Worm (Caenorhabditis elegans) whole organism, young adult: ENCODE measurements around the gene D2096.13.

Source experiments
- F55B11.4 ChIP-seq: sonication (generic microtip); optimal IDR thresholded peaks from 2 replicates; lab custom pipeline; 2016; ENCODE audit warnings: missing compliant biosample characterization, missing genetic modification characterization, borderline replicate concordance; ENCODE audit not compliant: insufficient read depth
- Y53F4B.3 ChIP-seq: fragments of 200-800 bp; sonication (Bioruptor generic); IDR thresholded peaks from 2 replicates; pipeline ENCODE4 v1.3.6; 2022; ENCODE audit warnings: missing genetic modification reagents, missing genetic modification characterization, missing compliant biosample characterization
- ceh-58 ChIP-seq: fragments of 200-800 bp; sonication (Bioruptor generic); IDR thresholded peaks from 2 replicates; pipeline ENCODE4 v1.3.6; 2022; ENCODE audit warnings: missing genetic modification characterization, missing compliant biosample characterization
- ceh-79 ChIP-seq: sonication (generic microtip); optimal IDR thresholded peaks from 2 replicates; lab custom pipeline; 2017; ENCODE audit warnings: mild to moderate bottlenecking, missing genetic modification characterization, missing compliant biosample characterization
- chd-7 ChIP-seq: sonication (generic microtip); optimal IDR thresholded peaks from 2 replicates; lab custom pipeline; 2016; ENCODE audit warnings: mild to moderate bottlenecking, missing genetic modification characterization, moderate library complexity, missing compliant biosample characterization
- dpff-1 ChIP-seq: sonication (generic microtip); optimal IDR thresholded peaks from 2 replicates; lab custom pipeline; 2017; ENCODE audit warnings: mild to moderate bottlenecking, missing genetic modification characterization, missing compliant biosample characterization
- egrh-3 ChIP-seq: fragments of 200-800 bp; sonication (Bioruptor generic); IDR thresholded peaks from 2 replicates; pipeline ENCODE4 v1.3.6; 2022; ENCODE audit warnings: missing genetic modification reagents, missing genetic modification characterization, missing compliant biosample characterization
- ekl-4 ChIP-seq: fragments of 200-800 bp; sonication (Bioruptor generic); IDR thresholded peaks from 2 replicates; pipeline ENCODE4 v1.3.6; 2022; ENCODE audit warnings: missing genetic modification reagents, missing genetic modification characterization, missing compliant biosample characterization
- gei-17 ChIP-seq: fragments of 200-800 bp; sonication (Bioruptor generic); optimal IDR thresholded peaks from 2 replicates; lab custom pipeline; 2018; ENCODE audit warnings: mild to moderate bottlenecking, missing genetic modification characterization, missing compliant biosample characterization
- him-1 ChIP-seq: sonication (generic microtip); optimal IDR thresholded peaks from 2 replicates; lab custom pipeline; 2016; ENCODE audit warnings: missing genotype, missing genetic modification reagents, missing genetic modification characterization, missing compliant biosample characterization
- hmg-1.2 ChIP-seq: fragments of 200-800 bp; sonication (Bioruptor generic); IDR thresholded peaks from 2 replicates; pipeline ENCODE4 v1.3.6; 2022; ENCODE audit warnings: missing genetic modification reagents, missing genetic modification characterization, missing compliant biosample characterization
- lag-1 ChIP-seq: fragments of 200-800 bp; sonication (Bioruptor generic); IDR thresholded peaks from 2 replicates; pipeline ENCODE4 v1.3.6; 2022; ENCODE audit warnings: missing genetic modification reagents, missing genetic modification characterization, missing compliant biosample characterization
- lsy-27 ChIP-seq: sonication (generic microtip); optimal IDR thresholded peaks from 2 replicates; lab custom pipeline; 2017; ENCODE audit warnings: missing genetic modification characterization, mild to moderate bottlenecking, missing compliant biosample characterization, antibody characterized with exemption, missing genotype, borderline replicate concordance; ENCODE audit not compliant: insufficient read depth
- madf-10 ChIP-seq: sonication (generic microtip); optimal IDR thresholded peaks from 2 replicates; lab custom pipeline; 2016; ENCODE audit warnings: mild to moderate bottlenecking, missing genetic modification characterization, missing compliant biosample characterization
- madf-3 ChIP-seq: fragments of 200-800 bp; sonication (Bioruptor generic); IDR thresholded peaks from 2 replicates; pipeline ENCODE4 v1.3.6; 2022; ENCODE audit warnings: missing genetic modification reagents, missing genetic modification characterization, missing compliant biosample characterization
- madf-6 ChIP-seq: fragments of 200-800 bp; sonication (Bioruptor generic); IDR thresholded peaks from 2 replicates; pipeline ENCODE4 v1.3.6; 2022; ENCODE audit warnings: missing genetic modification reagents, missing genetic modification characterization, missing compliant biosample characterization
- mel-28 ChIP-seq: sonication (generic microtip); optimal IDR thresholded peaks from 2 replicates; lab custom pipeline; 2016; ENCODE audit warnings: borderline replicate concordance, mild to moderate bottlenecking, missing genetic modification characterization, missing compliant biosample characterization
- nfyb-1 ChIP-seq: fragments of 200-800 bp; sonication (Bioruptor generic); IDR thresholded peaks from 2 replicates; pipeline ENCODE4 v1.3.6; 2022; ENCODE audit warnings: missing genetic modification reagents, missing genetic modification characterization, missing compliant biosample characterization
- nhr-120 ChIP-seq: fragments of 200-800 bp; sonication (Bioruptor generic); IDR thresholded peaks from 2 replicates; pipeline ENCODE4 v1.3.6; 2022; ENCODE audit warnings: missing genetic modification characterization, missing compliant biosample characterization
- nhr-80 ChIP-seq: sonication (generic microtip); optimal IDR thresholded peaks from 2 replicates; lab custom pipeline; 2016; ENCODE audit warnings: missing genetic modification characterization, missing compliant biosample characterization
- rec-8 ChIP-seq, 2 experiments: sonication (generic microtip); optimal IDR thresholded peaks; 2 replicates each; lab custom pipeline; 2016; ENCODE audit warnings: mild to moderate bottlenecking in 2 of 2, missing genetic modification characterization in 2 of 2, missing genetic modification reagents in 2 of 2, missing genotype in 2 of 2, missing biosample characterization in 1 of 2, missing compliant biosample characterization in 1 of 2, moderate library complexity in 1 of 2
- rpc-1 ChIP-seq, 2 experiments: fragments of 150-350 bp in 1 of 2; sonication (generic microtip) in 1 of 2; optimal IDR thresholded peaks; 2 replicates each; lab custom pipeline; 2014 to 2018; ENCODE audit warnings: missing biosample characterization in 1 of 2, missing genetic modification characterization in 1 of 2, missing genetic modification reagents in 1 of 2, missing genotype in 1 of 2
- sea-2 ChIP-seq: fragments of 200-800 bp; sonication (Bioruptor generic); IDR thresholded peaks from 2 replicates; pipeline ENCODE4 v1.3.6; 2022; ENCODE audit warnings: missing genetic modification characterization, missing compliant biosample characterization
- snpc-1.3 ChIP-seq: sonication (generic microtip); optimal IDR thresholded peaks from 2 replicates; lab custom pipeline; 2017; ENCODE audit warnings: missing genetic modification characterization, mild to moderate bottlenecking, missing compliant biosample characterization, antibody characterized with exemption, moderate library complexity, missing genotype, missing genetic modification reagents; ENCODE audit not compliant: insufficient read depth
- snpc-3.4 ChIP-seq: sonication (generic microtip); optimal IDR thresholded peaks from 2 replicates; lab custom pipeline; 2017; ENCODE audit warnings: missing genetic modification characterization, mild to moderate bottlenecking, missing compliant biosample characterization, antibody characterized with exemption, moderate library complexity, missing genotype, missing genetic modification reagents
- snpc-4 ChIP-seq, 5 experiments: fragments of 150-350 bp in 1 of 5; sonication (generic microtip) in 4 of 5; optimal IDR thresholded peaks; 2 replicates each; lab custom pipeline; 2014 to 2018; ENCODE audit warnings: missing genetic modification characterization in 5 of 5, missing biosample characterization in 3 of 5, antibody characterized with exemption in 2 of 5, mild to moderate bottlenecking in 2 of 5, missing compliant biosample characterization in 2 of 5, missing genotype in 2 of 5, moderate library complexity in 2 of 5, missing genetic modification reagents in 1 of 5
- tbx-9 ChIP-seq: sonication (generic microtip); optimal IDR thresholded peaks from 2 replicates; lab custom pipeline; 2016; ENCODE audit warnings: borderline replicate concordance, missing genetic modification characterization, inconsistent platforms, missing compliant biosample characterization
- unc-130 ChIP-seq: sonication (generic microtip); optimal IDR thresholded peaks from 2 replicates; lab custom pipeline; 2016; ENCODE audit warnings: missing genetic modification reagents, missing genetic modification characterization, missing compliant biosample characterization
- xnd-1 ChIP-seq: sonication (generic microtip); optimal IDR thresholded peaks from 2 replicates; lab custom pipeline; 2016; ENCODE audit warnings: missing genotype, missing genetic modification reagents, missing genetic modification characterization, missing compliant biosample characterization
- zfh-2 ChIP-seq: fragments of 200-800 bp; sonication (Bioruptor generic); conservative IDR thresholded peaks from 2 replicates; pipeline ENCODE4 v1.3.6; 2022; ENCODE audit warnings: missing genetic modification reagents, missing genetic modification characterization, missing compliant biosample characterization
- ztf-18 ChIP-seq: sonication (generic microtip); optimal IDR thresholded peaks from 2 replicates; lab custom pipeline; 2016; ENCODE audit warnings: missing genotype, mild to moderate bottlenecking, missing genetic modification characterization, missing compliant biosample characterization

D2096.13 gene

DNA sequence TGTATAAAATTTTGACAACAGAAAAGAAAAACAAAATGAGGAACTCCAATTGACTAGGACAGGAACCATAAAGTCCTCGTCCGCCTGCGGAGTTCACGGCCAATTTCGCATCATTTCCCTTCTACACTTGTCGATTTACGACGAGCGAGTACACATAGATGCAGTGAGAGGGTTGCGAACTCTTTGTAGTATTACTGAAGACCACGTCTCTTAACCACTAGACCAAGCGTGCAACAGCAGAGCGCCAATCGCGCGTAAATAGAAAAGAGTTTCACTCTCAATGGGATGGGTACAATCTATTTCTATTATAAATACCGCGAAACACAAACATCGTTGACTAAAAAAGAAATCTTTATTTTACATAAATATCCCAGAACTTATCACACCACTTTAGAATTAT lies 17.0 kb upstream of the D2096.13 start (continued):
- TF ChIP-seq madf-10 (peak; percentile 56), ceh-58 (GFP tag; lab: Robert Waterston, UW) (0 out of 2 replicates have a peak, but pooled peaks have one; percentile 70), tbx-9 (no peak), chd-7 (tag; lab: Kevin White, UChicago) (peak; percentile 60), zfh-2 (GFP tag; lab: Robert Waterston, UW) (no peak)
- TF ChIP-seq, all 124 proteins: peak for 79

DNA sequence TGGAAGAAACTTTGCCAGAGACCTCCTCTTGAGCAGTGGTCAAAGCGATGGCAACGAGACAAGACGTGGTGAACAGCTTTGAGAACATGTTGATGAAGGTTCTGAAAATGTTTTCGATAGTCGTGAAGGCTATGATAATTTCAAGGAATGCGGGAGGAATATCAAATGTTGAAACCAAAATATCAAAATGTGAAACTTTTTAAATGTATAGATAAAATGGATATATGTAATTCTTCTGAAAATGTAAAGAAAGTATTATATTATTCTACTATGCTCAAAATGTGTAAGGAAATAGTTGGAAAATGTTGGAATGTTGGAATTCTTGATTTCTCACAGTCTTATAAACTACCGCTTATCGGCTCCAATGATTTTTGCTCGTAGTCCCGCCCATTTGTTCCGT lies 10.7 kb upstream of the D2096.13 start, which contains the start of gene D2096.6:
Gene D2096.6, minus strand, starts transcription at position 101 of the 400 bp plus-strand sequence.
- TF ChIP-seq hmg-1.2 (GFP tag; lab: Robert Waterston, UW): no peak
- no peak for TF ChIP-seq snpc-4 (GFP tag; optimal IDR thresholded peaks at IDR 0.05; lab: Kevin White, UChicago)
- TF ChIP-seq snpc-4 (tag; optimal IDR thresholded peaks at IDR 0.05; lab: Kevin White, UChicago): no peak
- TF ChIP-seq egrh-3 (GFP tag; lab: Robert Waterston, UW): no peak
- TF ChIP-seq madf-6 (GFP tag; lab: Robert Waterston, UW): no peak
- no peak for TF ChIP-seq nhr-120 (GFP tag; lab: Robert Waterston, UW)
- TF ChIP-seq ztf-18 (tag; lab: Kevin White, UChicago): no peak
- no peak for TF ChIP-seq ceh-79 (tag; lab: Kevin White, UChicago)

DNA sequence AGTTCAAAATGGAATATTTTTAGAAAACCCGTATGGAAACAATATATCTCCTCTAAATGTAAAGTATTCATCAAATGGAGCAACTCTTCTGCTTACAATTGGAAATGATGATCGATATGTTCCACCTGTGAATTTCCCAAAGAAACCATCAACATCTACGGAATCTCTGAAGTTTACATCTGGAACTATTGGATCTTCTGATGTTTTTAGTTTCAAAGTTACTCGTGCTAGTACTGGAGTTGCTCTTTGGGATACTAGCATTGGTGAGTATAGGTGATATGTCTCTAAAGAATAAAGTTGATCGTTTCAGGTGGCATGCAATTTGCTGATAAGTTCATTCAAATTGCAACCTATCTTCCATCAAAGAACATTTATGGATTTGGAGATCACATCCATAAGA lies 9.5 kb upstream of the D2096.13 start:
- TF ChIP-seq rec-8 (tag; optimal IDR thresholded peaks at IDR 0.05; lab: Kevin White, UChicago) (no peak), nfyb-1 (GFP tag; lab: Robert Waterston, UW) (no peak), F55B11.4 (tag; lab: Kevin White, UChicago) (no peak), mel-28 (no peak), egrh-3 (GFP tag; lab: Robert Waterston, UW) (no peak), lag-1 (GFP tag; lab: Robert Waterston, UW) (no peak), sea-2 (GFP tag; lab: Robert Waterston, UW) (no peak), madf-6 (GFP tag; lab: Robert Waterston, UW) (no peak), snpc-1.3 (tag; lab: Kevin White, UChicago) (no peak), Y53F4B.3 (GFP tag; lab: Robert Waterston, UW) (no peak), lsy-27 (tag; lab: Kevin White, UChicago) (no peak), xnd-1 (tag; lab: Kevin White, UChicago) (no peak), madf-3 (GFP tag; lab: Robert Waterston, UW) (no peak), snpc-3.4 (tag; lab: Kevin White, UChicago) (no peak)
- TF ChIP-seq, all 124 proteins: peak for 0

DNA sequence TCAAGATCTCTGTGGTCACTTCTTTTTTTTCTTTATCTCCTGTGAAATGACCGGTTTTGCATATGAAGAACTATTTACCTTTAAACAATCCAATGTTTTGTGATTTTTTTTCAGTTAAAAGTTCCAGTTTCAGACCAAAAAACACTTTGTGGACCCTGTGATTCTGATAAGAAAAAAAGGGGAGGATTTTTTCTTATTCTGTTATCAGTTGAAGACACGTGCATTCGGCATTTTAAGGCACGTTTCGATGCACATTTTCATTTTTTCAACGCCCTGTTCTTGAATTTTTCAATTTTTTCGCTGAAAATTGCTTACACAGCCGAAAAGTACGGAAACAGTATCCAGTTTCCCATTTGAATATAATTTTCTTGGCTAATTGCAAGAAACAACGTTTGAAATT lies 7.9 kb upstream of the D2096.13 start, which contains the start of gene aagr-1:
Gene aagr-1, plus strand, starts transcription at position 227 of the 400 bp plus-strand sequence.
- no peak for TF ChIP-seq gei-17 (GFP tag; lab: Kevin White, UChicago)
- TF ChIP-seq unc-130 (GFP tag; lab: Kevin White, UChicago): no peak
- TF ChIP-seq nhr-80: peak; percentile 66
- TF ChIP-seq dpff-1 (tag; lab: Kevin White, UChicago): no peak
- TF ChIP-seq him-1 (tag; lab: Kevin White, UChicago): peak; percentile 15
- TF ChIP-seq, all 124 proteins: peak for 2

DNA sequence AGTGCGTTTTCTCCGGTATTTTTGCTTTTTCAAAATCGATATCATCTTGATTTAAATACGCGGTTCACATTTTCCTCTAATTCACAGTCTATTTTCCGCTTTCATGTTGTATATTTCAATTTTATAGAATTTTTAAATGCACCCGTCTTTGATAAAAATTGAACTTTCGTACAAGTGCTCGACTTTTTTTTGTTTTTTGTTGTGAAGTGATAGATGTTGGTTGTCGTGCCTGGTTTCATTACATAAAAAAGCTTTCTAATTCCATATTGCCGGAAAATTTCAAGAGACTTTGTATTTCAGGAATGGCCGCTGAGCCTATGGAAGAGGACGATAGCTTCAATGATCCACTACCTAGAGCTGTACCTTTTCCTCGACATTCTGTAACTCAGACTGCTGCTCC lies 4.8 kb upstream of the D2096.13 start, which contains the start of gene D2096.12:
Gene D2096.12, plus strand, starts transcription at position 301 of the 400 bp plus-strand sequence.
- TF ChIP-seq rpc-1 (optimal IDR thresholded peaks at IDR 0.05; lab: Kevin White, UChicago): no peak
- no peak for TF ChIP-seq rpc-1 (tag; optimal IDR thresholded peaks at IDR 0.05; lab: Kevin White, UChicago)
- 0 out of 2 replicates have a peak, but pooled peaks have one; percentile 41 for TF ChIP-seq ekl-4
